Fruit fly (Drosophila melanogaster) whole organism, embryonic: ENCODE measurements around the gene CG9184.

Experiments
- Ada2b ChIP-seq: fragments of 200-800 bp; sonication (Bioruptor generic); IDR thresholded peaks from 2 replicates; pipeline ENCODE4 v1.3.6; 2022; ENCODE audit warnings: missing biosample characterization, missing genetic modification characterization
- C15 ChIP-seq: fragments of 200-800 bp; sonication (Bioruptor generic); IDR thresholded peaks from 3 replicates; pipeline ENCODE4 v1.3.6; 2022; ENCODE audit warnings: missing biosample characterization, missing genetic modification characterization
- CG10462 ChIP-seq: fragments of 200-800 bp; sonication (Bioruptor generic); optimal IDR thresholded peaks from 2 replicates; lab custom pipeline; 2016; ENCODE audit warnings: missing biosample characterization, missing genetic modification characterization
- CG10959 ChIP-seq: fragments of 200-800 bp; sonication (Bioruptor generic); IDR thresholded peaks from 2 replicates; pipeline ENCODE4 v1.3.6; 2022; ENCODE audit warnings: missing biosample characterization, missing genetic modification characterization
- CG10979 ChIP-seq: fragments of 200-800 bp; sonication (Bioruptor generic); optimal IDR thresholded peaks from 2 replicates; lab custom pipeline; 2018; ENCODE audit warnings: missing biosample characterization, mild to moderate bottlenecking, missing genetic modification characterization, moderate library complexity
- CG11695 ChIP-seq: fragments of 200-800 bp; sonication (Bioruptor generic); IDR thresholded peaks from 3 replicates; pipeline ENCODE4 v1.3.6; 2022; ENCODE audit warnings: missing biosample characterization, missing genetic modification characterization
- CG11696 ChIP-seq: fragments of 200-800 bp; sonication (Bioruptor generic); IDR thresholded peaks from 2 replicates; pipeline ENCODE4 v1.3.6; 2022; ENCODE audit warnings: missing biosample characterization, missing genetic modification characterization
- CG1792 ChIP-seq: fragments of 200-800 bp; sonication (Bioruptor generic); optimal IDR thresholded peaks from 2 replicates; lab custom pipeline; 2016; ENCODE audit warnings: missing biosample characterization, missing genetic modification characterization
- CG18011 ChIP-seq: fragments of 200-800 bp; sonication (Bioruptor generic); optimal IDR thresholded peaks from 2 replicates; lab custom pipeline; 2017; ENCODE audit warnings: missing biosample characterization, missing genetic modification characterization, mild to moderate bottlenecking, moderate library complexity, missing genotype
- CG18619 ChIP-seq: fragments of 200-800 bp; sonication (Bioruptor generic); optimal IDR thresholded peaks from 3 replicates; lab custom pipeline; 2017; ENCODE audit warnings: missing biosample characterization, mild to moderate bottlenecking, missing genetic modification characterization
- CG33213 ChIP-seq: fragments of 200-800 bp; sonication (Bioruptor generic); optimal IDR thresholded peaks from 3 replicates; lab custom pipeline; 2016; ENCODE audit warnings: missing biosample characterization, missing genetic modification characterization
- CG3847 ChIP-seq: fragments of 200-800 bp; sonication (Bioruptor generic); IDR thresholded peaks from 2 replicates; pipeline ENCODE4 v1.3.6; 2022; ENCODE audit warnings: missing biosample characterization, missing genetic modification characterization
- CG42726 ChIP-seq: fragments of 200-800 bp; sonication (Bioruptor generic); IDR thresholded peaks from 2 replicates; pipeline ENCODE4 v1.3.6; 2022; ENCODE audit warnings: missing biosample characterization, missing genetic modification characterization; ENCODE audit not compliant: partially characterized antibody
- CG4282 ChIP-seq: fragments of 200-800 bp; sonication (Bioruptor generic); optimal IDR thresholded peaks from 2 replicates; lab custom pipeline; 2016; ENCODE audit warnings: missing biosample characterization, missing genetic modification characterization
- CG6254 ChIP-seq: fragments of 200-800 bp; sonication (Bioruptor generic); optimal IDR thresholded peaks from 3 replicates; lab custom pipeline; 2017; ENCODE audit warnings: mild to moderate bottlenecking, missing biosample characterization, missing genetic modification reagents, missing genetic modification characterization
- CG8478 ChIP-seq: fragments of >200 bp; optimal IDR thresholded peaks from 2 replicates; lab custom pipeline; 2018
- CG9797 ChIP-seq: fragments of 200-800 bp; sonication (Bioruptor generic); optimal IDR thresholded peaks from 3 replicates; lab custom pipeline; 2018; ENCODE audit warnings: missing biosample characterization, mild to moderate bottlenecking, missing genetic modification characterization
- CG9817 ChIP-seq: fragments of 200-800 bp; sonication (Bioruptor generic); optimal IDR thresholded peaks from 2 replicates; lab custom pipeline; 2018; ENCODE audit warnings: missing biosample characterization, mild to moderate bottlenecking, missing genetic modification characterization, moderate library complexity
- Dfd ChIP-seq, 2 experiments: fragments of >200 bp; optimal IDR thresholded peaks; 2 replicates each; lab custom pipeline; 2017; ENCODE audit warnings: missing biosample characterization in 2 of 2, missing genetic modification characterization in 2 of 2
- Dll ChIP-seq: fragments of 200-800 bp; sonication (Bioruptor generic); IDR thresholded peaks from 4 replicates; pipeline ENCODE4 v1.3.6; 2022; ENCODE audit warnings: missing biosample characterization, missing genetic modification characterization; ENCODE audit not compliant: partially characterized antibody
- Dref ChIP-seq: fragments of 200-800 bp; sonication (Bioruptor generic); IDR thresholded peaks from 2 replicates; pipeline ENCODE4 v1.3.6; 2022; ENCODE audit warnings: missing biosample characterization, missing genetic modification characterization
- E2f2 ChIP-seq: fragments of 200-800 bp; sonication (Bioruptor generic); IDR thresholded peaks from 2 replicates; pipeline ENCODE4 v1.3.6; 2022; ENCODE audit warnings: missing biosample characterization, missing genetic modification characterization
- Fer1 ChIP-seq: fragments of 200-800 bp; sonication (Bioruptor generic); optimal IDR thresholded peaks from 2 replicates; lab custom pipeline; 2017; ENCODE audit warnings: missing biosample characterization, mild to moderate bottlenecking, missing genetic modification characterization
- GATAe ChIP-seq: fragments of 200-800 bp; sonication (Bioruptor generic); conservative IDR thresholded peaks from 2 replicates; pipeline ENCODE4 v1.3.6; 2022; ENCODE audit warnings: missing biosample characterization, missing genetic modification characterization
- Gug ChIP-seq: fragments of 200-800 bp; sonication (Bioruptor generic); IDR thresholded peaks from 4 replicates; pipeline ENCODE4 v1.3.6; 2022; ENCODE audit warnings: missing biosample characterization, missing genetic modification characterization
- H15 ChIP-seq: fragments of 200-800 bp; sonication (Bioruptor generic); IDR thresholded peaks from 3 replicates; pipeline ENCODE4 v1.3.6; 2022; ENCODE audit warnings: missing biosample characterization, missing genetic modification characterization
- HLH4C ChIP-seq: fragments of 200-800 bp; sonication (Bioruptor generic); IDR thresholded peaks from 3 replicates; pipeline ENCODE4 v1.3.6; 2022; ENCODE audit warnings: missing biosample characterization, missing genetic modification characterization; ENCODE audit not compliant: partially characterized antibody
- Hr39 ChIP-seq: fragments of >200 bp; optimal IDR thresholded peaks from 2 replicates; lab custom pipeline; 2017
- MTF-1 ChIP-seq: fragments of 200-800 bp; sonication (Bioruptor generic); optimal IDR thresholded peaks from 2 replicates; lab custom pipeline; 2018; ENCODE audit warnings: missing biosample characterization, mild to moderate bottlenecking, missing genetic modification characterization, borderline replicate concordance
- Meics ChIP-seq: fragments of 200-800 bp; sonication (Bioruptor generic); optimal IDR thresholded peaks from 2 replicates; lab custom pipeline; 2017; ENCODE audit warnings: missing biosample characterization, mild to moderate bottlenecking, missing genetic modification characterization
- NC2α ChIP-seq: fragments of 200-800 bp; sonication (Bioruptor generic); optimal IDR thresholded peaks from 2 replicates; lab custom pipeline; 2016; ENCODE audit warnings: missing biosample characterization, missing genetic modification characterization
- NK7.1 ChIP-seq: fragments of 200-800 bp; sonication (Bioruptor generic); optimal IDR thresholded peaks from 3 replicates; lab custom pipeline; 2016; ENCODE audit warnings: missing biosample characterization, missing genetic modification characterization
- Poxn ChIP-seq: fragments of 200-800 bp; sonication (Bioruptor generic); IDR thresholded peaks from 2 replicates; pipeline ENCODE4 v1.3.6; 2022; ENCODE audit warnings: missing biosample characterization, missing genetic modification characterization
- Rx ChIP-seq: fragments of 200-800 bp; sonication (Bioruptor generic); IDR thresholded peaks from 2 replicates; pipeline ENCODE4 v1.3.6; 2022; ENCODE audit warnings: missing biosample characterization, missing genetic modification characterization
- bowl ChIP-seq: fragments of 200-800 bp; sonication (Bioruptor generic); IDR thresholded peaks from 2 replicates; pipeline ENCODE4 v1.3.6; 2022; ENCODE audit warnings: missing biosample characterization, missing genetic modification characterization
- bsh ChIP-seq, 2 experiments: fragments of 200-800 bp; sonication (Bioruptor generic); optimal IDR thresholded peaks; 2 replicates each; lab custom pipeline; 2017 to 2018; ENCODE audit warnings: mild to moderate bottlenecking in 2 of 2, missing biosample characterization in 2 of 2, missing genetic modification characterization in 2 of 2, moderate library complexity in 1 of 2
- corto ChIP-seq: fragments of 200-800 bp; sonication (Bioruptor generic); optimal IDR thresholded peaks from 2 replicates; lab custom pipeline; 2016; ENCODE audit warnings: missing biosample characterization, mild to moderate bottlenecking, missing genetic modification characterization, moderate library complexity
- fd96Cb ChIP-seq: fragments of 200-800 bp; sonication (Bioruptor generic); optimal IDR thresholded peaks from 2 replicates; lab custom pipeline; 2018; ENCODE audit warnings: missing biosample characterization, mild to moderate bottlenecking, missing genetic modification characterization, moderate library complexity
- inv ChIP-seq: fragments of 200-800 bp; sonication (Bioruptor generic); IDR thresholded peaks from 2 replicates; pipeline ENCODE4 v1.3.6; 2022; ENCODE audit warnings: missing biosample characterization, missing genetic modification characterization; ENCODE audit not compliant: partially characterized antibody
- jumu ChIP-seq: fragments of 200-800 bp; sonication (Bioruptor generic); optimal IDR thresholded peaks from 3 replicates; lab custom pipeline; 2016; ENCODE audit warnings: missing biosample characterization, missing genetic modification characterization
- lilli ChIP-seq: fragments of 200-800 bp; sonication (Bioruptor generic); optimal IDR thresholded peaks from 3 replicates; lab custom pipeline; 2016; ENCODE audit warnings: missing biosample characterization, missing genetic modification characterization
- maf-S ChIP-seq: fragments of 200-800 bp; sonication (Bioruptor generic); optimal IDR thresholded peaks from 2 replicates; lab custom pipeline; 2016; ENCODE audit warnings: missing biosample characterization, missing genetic modification characterization
- nerfin-1 ChIP-seq: fragments of 200-800 bp; sonication (Bioruptor generic); optimal IDR thresholded peaks from 3 replicates; lab custom pipeline; 2019; ENCODE audit warnings: missing biosample characterization, mild to moderate bottlenecking, missing genetic modification characterization, moderate library complexity
- nerfin-2 ChIP-seq: fragments of 200-800 bp; sonication (Bioruptor generic); IDR thresholded peaks from 2 replicates; pipeline ENCODE4 v1.3.6; 2022; ENCODE audit warnings: missing biosample characterization, missing genetic modification characterization; ENCODE audit not compliant: partially characterized antibody
- oc ChIP-seq: fragments of 200-800 bp; sonication (Bioruptor generic); optimal IDR thresholded peaks from 2 replicates; lab custom pipeline; 2018; ENCODE audit warnings: missing biosample characterization, mild to moderate bottlenecking, missing genetic modification characterization, moderate library complexity
- run ChIP-seq: fragments of 200-800 bp; sonication (Bioruptor generic); optimal IDR thresholded peaks from 3 replicates; lab custom pipeline; 2018; ENCODE audit warnings: missing biosample characterization, mild to moderate bottlenecking, missing genetic modification characterization
- schlank ChIP-seq: fragments of 200-800 bp; sonication (Bioruptor generic); optimal IDR thresholded peaks from 2 replicates; lab custom pipeline; 2018; ENCODE audit warnings: missing biosample characterization, mild to moderate bottlenecking, missing genetic modification characterization
- sens ChIP-seq: fragments of 200-800 bp; sonication (Bioruptor generic); peaks from one replicate; lab custom pipeline; 2016; ENCODE audit warnings: missing biosample characterization, missing genetic modification characterization
- sqz ChIP-seq: fragments of 200-800 bp; sonication (Bioruptor generic); optimal IDR thresholded peaks from 3 replicates; lab custom pipeline; 2018; ENCODE audit warnings: missing biosample characterization, mild to moderate bottlenecking, missing genetic modification characterization
- trh ChIP-seq: fragments of 200-800 bp; sonication (Bioruptor generic); optimal IDR thresholded peaks from 2 replicates; lab custom pipeline; 2016; ENCODE audit warnings: missing biosample characterization, missing genetic modification characterization

The CG9184 gene

dm6 chr3L:1313039-1313766, 9.4 kb downstream of the CG9184 start, which contains the start of the genes sturkopf and Herc4 (continued):
- TF ChIP-seq Rx (no peak), run (peak; percentile 36), C15 (GFP tag; lab: Robert Waterston, UW) (no peak), CG3847 (GFP tag; lab: Robert Waterston, UW) (peak; percentile 62), Ada2b (0 out of 2 replicates have a peak, but pooled peaks have one; percentile 41), CG9797 (GFP tag; lab: Kevin White, UChicago) (no peak), Meics (peak; percentile 79), CG10979 (tag; lab: Kevin White, UChicago) (peak; percentile 40), CG33213 (GFP tag; lab: Kevin White, UChicago) (no peak), CG10959 (GFP tag; lab: Robert Waterston, UW) (no peak), H15 (GFP tag; lab: Robert Waterston, UW) (no peak; the same call in 2 of the 3 replicates), fd96Cb (tag; lab: Kevin White, UChicago) (peak; percentile 8), Dref (GFP tag; lab: Robert Waterston, UW) (peak; percentile 49), trh (GFP tag; lab: Kevin White, UChicago) (peak; percentile 48), MTF-1 (GFP tag; lab: Kevin White, UChicago) (no peak), lilli (GFP tag; lab: Kevin White, UChicago) (peak; percentile 80), corto (GFP tag; lab: Kevin White, UChicago) (no peak), sens (peak; percentile 97), CG42726 (GFP tag; lab: Robert Waterston, UW) (no peak), NC2α (GFP tag; lab: Kevin White, UChicago) (peak; percentile 22), NK7.1 (GFP tag; lab: Kevin White, UChicago) (peak; percentile 32), Hr39 (no peak), CG4282 (no peak), HLH4C (GFP tag; lab: Robert Waterston, UW) (no peak), Poxn (GFP tag; lab: Robert Waterston, UW) (peak; percentile 42; the same call in 1 of the 2 replicates), schlank (peak; percentile 67), GATAe (no peak), CG8478 (lab: Kevin White, UChicago) (no peak), Dll (GFP tag; lab: Robert Waterston, UW) (no peak), CG1792 (GFP tag; lab: Kevin White, UChicago) (peak; percentile 16), maf-S (GFP tag; lab: Kevin White, UChicago) (peak; percentile 73), CG11695 (peak; percentile 40; the same call in 1 of the 3 replicates), E2f2 (peak; percentile 38; the same call in 1 of the 2 replicates), CG6254 (GFP tag; lab: Kevin White, UChicago) (peak; percentile 7), nerfin-1 (tag; lab: Kevin White, UChicago) (peak; percentile 59), inv (GFP tag; lab: Robert Waterston, UW) (no peak), sqz (GFP tag; lab: Kevin White, UChicago) (no peak), bowl (GFP tag; lab: Robert Waterston, UW) (no peak), CG10462 (peak; percentile 19), oc (tag; lab: Kevin White, UChicago) (peak; percentile 40), Dfd (GFP tag; optimal IDR thresholded peaks at IDR 0.05; lab: Kevin White, UChicago) (peak in 1 of 2 experiments; percentile 9), Gug (GFP tag; lab: Robert Waterston, UW) (peak; percentile 62; the same call in 3 of the 4 replicates), bsh (GFP tag; optimal IDR thresholded peaks at IDR 0.05; lab: Kevin White, UChicago) (peak in 1 of 2 experiments; percentile 44), Fer1 (GFP tag; lab: Kevin White, UChicago) (peak; percentile 56), jumu (GFP tag; lab: Kevin White, UChicago) (peak; percentile 84), CG18619 (GFP tag; lab: Kevin White, UChicago) (peak; percentile 80), CG9817 (peak; percentile 87), CG18011 (GFP tag; lab: Kevin White, UChicago) (peak; percentile 57), nerfin-2 (GFP tag; lab: Robert Waterston, UW) (no peak), CG11696 (GFP tag; lab: Robert Waterston, UW) (no peak)
